Worm (Caenorhabditis elegans): ENCODE data around the gene F14D7.3.

Gene F14D7.3

DNA sequence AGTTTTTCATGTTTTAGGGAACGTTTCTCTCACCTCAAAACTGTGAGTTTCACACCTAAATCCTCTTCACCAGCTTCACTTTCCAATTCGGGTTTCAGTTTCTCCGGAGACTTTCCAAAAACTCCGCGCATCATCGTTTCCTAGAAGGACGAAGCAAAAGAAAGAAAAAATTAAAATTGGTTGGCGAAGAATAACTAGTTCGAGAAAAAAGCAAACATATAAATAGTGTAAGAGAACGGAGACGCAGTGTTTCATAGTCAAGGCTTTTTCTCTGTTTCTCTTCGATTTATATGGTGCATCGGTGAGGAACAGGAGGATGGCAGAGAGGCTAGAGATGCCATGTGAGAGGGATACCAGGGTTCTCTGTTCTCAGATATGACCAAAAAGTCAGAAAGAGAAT lies 26.1 kb downstream of the F14D7.3 start, which contains the start of gene F47B8.3 (continued):
- TF ChIP-seq hlh-17 (GFP tag; optimal IDR thresholded peaks at IDR 0.05; ENCODE audit: borderline replicate concordance) = no peak
- TF ChIP-seq ceh-8 (GFP tag; optimal IDR thresholded peaks at IDR 0.05) = no peak
- no peak for TF ChIP-seq ceh-88 (GFP tag; IDR thresholded peaks at IDR 0.05)
- peak; percentile 93 for TF ChIP-seq pag-3 (tag; optimal IDR thresholded peaks at IDR 0.05; ENCODE audit: borderline replicate concordance, insufficient read depth)
- TF ChIP-seq aly-2 (tag; optimal IDR thresholded peaks at IDR 0.05) = no peak
- no peak for TF ChIP-seq tbx-2 (tag; optimal IDR thresholded peaks at IDR 0.05)
- TF ChIP-seq unc-98 (GFP tag; IDR thresholded peaks at IDR 0.05) = no peak
- TF ChIP-seq lsy-2 (tag; optimal IDR thresholded peaks at IDR 0.05) = peak; percentile 19 to 60
- peak; percentile 40 for TF ChIP-seq swsn-7 (tag; optimal IDR thresholded peaks at IDR 0.05)
- TF ChIP-seq F16B12.6 (tag; optimal IDR thresholded peaks at IDR 0.05) = no peak
- peak; percentile 47 for TF ChIP-seq rnt-1 (tag; optimal IDR thresholded peaks at IDR 0.05)
- TF ChIP-seq isw-1 (GFP tag; IDR thresholded peaks at IDR 0.05) = no peak
- TF ChIP-seq ztf-11 (tag; optimal IDR thresholded peaks at IDR 0.05) = no peak
- TF ChIP-seq nhr-19 (GFP tag; conservative IDR thresholded peaks at IDR 0.05) = peak; percentile 20; the same call in 1 of the 2 replicates
- no peak for TF ChIP-seq pax-3 (tag; optimal IDR thresholded peaks at IDR 0.05)
- TF ChIP-seq nhr-90 (tag; optimal IDR thresholded peaks at IDR 0.05; ENCODE audit: poor library complexity) = peak; percentile 1
- TF ChIP-seq blmp-1 (tag; optimal IDR thresholded peaks at IDR 0.05) = peak; percentile 50
- no peak for TF ChIP-seq lin-13 (GFP tag; optimal IDR thresholded peaks at IDR 0.05)
- no peak for TF ChIP-seq jun-1 (tag; optimal IDR thresholded peaks at IDR 0.05)
- TF ChIP-seq ama-1 (optimal IDR thresholded peaks at IDR 0.05) = no peak
- no peak for TF ChIP-seq fkh-4 (tag; optimal IDR thresholded peaks at IDR 0.05; ENCODE audit: borderline replicate concordance)
- TF ChIP-seq zip-4 (GFP tag; optimal IDR thresholded peaks at IDR 0.05) = no peak
- TF ChIP-seq dsc-1 (tag; optimal IDR thresholded peaks at IDR 0.05) = no peak
- TF ChIP-seq ceh-82 (tag; optimal IDR thresholded peaks at IDR 0.05) = peak in 2 of 3 experiments; percentile 17 to 19
- no peak for TF ChIP-seq lin-15B (tag; optimal IDR thresholded peaks at IDR 0.05)
- TF ChIP-seq nhr-12 (tag; optimal IDR thresholded peaks at IDR 0.05) = no peak
- no peak for TF ChIP-seq Y116A8C.19 (tag; optimal IDR thresholded peaks at IDR 0.05; ENCODE audit: borderline replicate concordance)
- TF ChIP-seq xbp-1 (tag; optimal IDR thresholded peaks at IDR 0.05) = no peak
- TF ChIP-seq lir-3 (tag; optimal IDR thresholded peaks at IDR 0.05; ENCODE audit: poor library complexity) = peak; percentile 9
- no peak for TF ChIP-seq alr-1 (tag; optimal IDR thresholded peaks at IDR 0.05; ENCODE audit: borderline replicate concordance)
- TF ChIP-seq nhr-20 (tag; optimal IDR thresholded peaks at IDR 0.05) = peak; percentile 53
- TF ChIP-seq lin-35 (GFP tag; optimal IDR thresholded peaks at IDR 0.05) = peak; percentile 52 to 57
- peak; percentile 55 for TF ChIP-seq snpc-4 (tag; optimal IDR thresholded peaks at IDR 0.05)
- no peak for TF ChIP-seq irx-1 (tag; optimal IDR thresholded peaks at IDR 0.05)
- TF ChIP-seq aha-1 (tag; optimal IDR thresholded peaks at IDR 0.05) = no peak
- peak; percentile 92 for TF ChIP-seq lin-14 (GFP tag; optimal IDR thresholded peaks at IDR 0.05)
- TF ChIP-seq egl-27 (tag; optimal IDR thresholded peaks at IDR 0.05) = no peak
- no peak for TF ChIP-seq efl-3 (GFP tag; optimal IDR thresholded peaks at IDR 0.05)
- TF ChIP-seq sptf-1 (tag; optimal IDR thresholded peaks at IDR 0.05) = no peak
- TF ChIP-seq elt-2 (tag; optimal IDR thresholded peaks at IDR 0.05) = no peak
- no peak for TF ChIP-seq vab-15 (tag; optimal IDR thresholded peaks at IDR 0.05)
- no peak for TF ChIP-seq nhr-77 (tag; optimal IDR thresholded peaks at IDR 0.05)
- TF ChIP-seq sox-4 (tag; optimal IDR thresholded peaks at IDR 0.05) = no peak
- TF ChIP-seq tlp-1 (tag; optimal IDR thresholded peaks at IDR 0.05) = no peak
- no peak for TF ChIP-seq unc-62 (GFP tag; optimal IDR thresholded peaks at IDR 0.05)
- no peak for TF ChIP-seq fkh-10 (GFP tag; optimal IDR thresholded peaks at IDR 0.05)
- peak; percentile 77 for TF ChIP-seq mep-1 (tag; optimal IDR thresholded peaks at IDR 0.05)
- no peak for TF ChIP-seq elt-3 (tag; optimal IDR thresholded peaks at IDR 0.05)
- no peak for TF ChIP-seq hlh-4 (tag; optimal IDR thresholded peaks at IDR 0.05)
- TF ChIP-seq snu-23 (GFP tag; optimal IDR thresholded peaks at IDR 0.05) = peak; percentile 68
- TF ChIP-seq nhr-71 (tag; optimal IDR thresholded peaks at IDR 0.05) = peak; percentile 62
- peak; percentile 51 for TF ChIP-seq nhr-47 (tag; optimal IDR thresholded peaks at IDR 0.05)

Measured in whole organism, L1 larva.